Fruit fly (Drosophila melanogaster) whole organism, prepupa: ENCODE results near the gene CG31274.
A peak's percentile ranks its signal among the peaks of the same experiment; 100 is the strongest.
"Not testable (repeated sequence)": the region's sequence is repeated elsewhere in the genome, so short reads cannot be mapped to it uniquely, and the experiment has no call there.

Experiments
- Blimp-1 ChIP-seq: fragments of 200-800 bp; sonication (Bioruptor generic); optimal IDR thresholded peaks from 3 replicates; lab custom pipeline; 2017; ENCODE audit warnings: missing biosample characterization, missing genetic modification characterization, mild to moderate bottlenecking, moderate library complexity, missing genetic modification reagents
- CG10631 ChIP-seq: fragments of 200-800 bp; sonication (Bioruptor generic); optimal IDR thresholded peaks from 2 replicates; lab custom pipeline; 2016; ENCODE audit warnings: missing biosample characterization, missing genetic modification characterization
- CG10669 ChIP-seq: fragments of 200-800 bp; sonication (Bioruptor generic); optimal IDR thresholded peaks from 3 replicates; lab custom pipeline; 2018; ENCODE audit warnings: missing biosample characterization, mild to moderate bottlenecking, missing genetic modification characterization, moderate library complexity
- CG11762 ChIP-seq: fragments of 200-800 bp; sonication (Bioruptor generic); optimal IDR thresholded peaks from 3 replicates; lab custom pipeline; 2016; ENCODE audit warnings: missing biosample characterization, missing genetic modification characterization; ENCODE audit not compliant: insufficient read depth
- CG15336 ChIP-seq: fragments of 200-800 bp; sonication (Bioruptor generic); IDR thresholded peaks from 2 replicates; pipeline ENCODE4 v1.3.6; 2022; ENCODE audit warnings: missing biosample characterization, missing genetic modification characterization
- CG1621 ChIP-seq: fragments of 200-800 bp; sonication (Bioruptor generic); optimal IDR thresholded peaks from 3 replicates; lab custom pipeline; 2018; ENCODE audit warnings: missing biosample characterization, mild to moderate bottlenecking, missing genetic modification characterization
- CG31627 ChIP-seq: fragments of 200-800 bp; sonication (Bioruptor generic); optimal IDR thresholded peaks from 3 replicates; lab custom pipeline; 2016; ENCODE audit warnings: missing biosample characterization, missing genetic modification characterization
- CG32006 ChIP-seq: fragments of 200-800 bp; sonication (Bioruptor generic); optimal IDR thresholded peaks from 3 replicates; lab custom pipeline; 2017; ENCODE audit warnings: missing biosample characterization, mild to moderate bottlenecking, missing genetic modification characterization
- CG34406 ChIP-seq: fragments of 200-800 bp; sonication (Bioruptor generic); optimal IDR thresholded peaks from 3 replicates; lab custom pipeline; 2016; ENCODE audit warnings: missing biosample characterization, missing genetic modification characterization
- CG3919 ChIP-seq: fragments of 200-800 bp; sonication (Bioruptor generic); optimal IDR thresholded peaks from 3 replicates; lab custom pipeline; 2016; ENCODE audit warnings: missing biosample characterization, missing genetic modification characterization
- CG6163 ChIP-seq: fragments of 200-800 bp; sonication (Bioruptor generic); IDR thresholded peaks from 3 replicates; pipeline ENCODE4 v1.3.6; 2022; ENCODE audit warnings: missing biosample characterization, missing genetic modification characterization
- CG6276 ChIP-seq: fragments of 200-800 bp; sonication (Bioruptor generic); optimal IDR thresholded peaks from 2 replicates; lab custom pipeline; 2017; ENCODE audit warnings: missing biosample characterization, mild to moderate bottlenecking, missing genetic modification characterization
- CG6792 ChIP-seq: fragments of 200-800 bp; sonication (Bioruptor generic); optimal IDR thresholded peaks from 3 replicates; lab custom pipeline; 2016; ENCODE audit warnings: missing biosample characterization, missing genetic modification characterization
- CG6808 ChIP-seq: fragments of 200-800 bp; sonication (Bioruptor generic); optimal IDR thresholded peaks from 3 replicates; lab custom pipeline; 2017; ENCODE audit warnings: missing biosample characterization, missing genetic modification characterization, mild to moderate bottlenecking, moderate library complexity, missing genetic modification reagents
- CG8119 ChIP-seq: fragments of 200-800 bp; sonication (Bioruptor generic); IDR thresholded peaks from 3 replicates; pipeline ENCODE4 v1.3.6; 2022; ENCODE audit warnings: missing biosample characterization, missing genetic modification characterization
- CG8632 ChIP-seq: fragments of 200-800 bp; sonication (Bioruptor generic); optimal IDR thresholded peaks from 3 replicates; lab custom pipeline; 2016; ENCODE audit warnings: missing biosample characterization, missing genetic modification characterization
- CG9139 ChIP-seq: fragments of 200-800 bp; sonication (Bioruptor generic); optimal IDR thresholded peaks from 3 replicates; lab custom pipeline; 2017; ENCODE audit warnings: missing biosample characterization, mild to moderate bottlenecking, missing genetic modification characterization
- Eip75B ChIP-seq: fragments of 200-800 bp; sonication (Bioruptor generic); optimal IDR thresholded peaks from 3 replicates; lab custom pipeline; 2016; ENCODE audit warnings: missing biosample characterization, missing genetic modification characterization
- Ets96B ChIP-seq: fragments of 200-800 bp; optimal IDR thresholded peaks from 2 replicates; lab custom pipeline; 2019; ENCODE audit warnings: missing biosample characterization, mild to moderate bottlenecking, missing genetic modification characterization, moderate library complexity
- Gug ChIP-seq: fragments of 200-800 bp; sonication (Bioruptor generic); IDR thresholded peaks from 2 replicates; pipeline ENCODE4 v1.3.6; 2022; ENCODE audit warnings: missing biosample characterization, missing genetic modification characterization
- Hr39 ChIP-seq: fragments of 200-800 bp; sonication (Bioruptor generic); optimal IDR thresholded peaks from 2 replicates; lab custom pipeline; 2016; ENCODE audit warnings: missing biosample characterization, missing genetic modification characterization
- Hr4 ChIP-seq: fragments of 200-800 bp; sonication (Bioruptor generic); optimal IDR thresholded peaks from 3 replicates; lab custom pipeline; 2016; ENCODE audit warnings: missing biosample characterization, missing genetic modification characterization
- Met ChIP-seq: fragments of 200-800 bp; sonication (Bioruptor generic); optimal IDR thresholded peaks from 3 replicates; lab custom pipeline; 2016; ENCODE audit warnings: missing biosample characterization, missing genetic modification characterization
- OdsH ChIP-seq: fragments of 200-800 bp; sonication (Bioruptor generic); optimal IDR thresholded peaks from 3 replicates; lab custom pipeline; 2016; ENCODE audit warnings: missing biosample characterization, missing genetic modification characterization
- Smox ChIP-seq: fragments of 200-800 bp; sonication (Bioruptor generic); optimal IDR thresholded peaks from 3 replicates; lab custom pipeline; 2016; ENCODE audit warnings: missing biosample characterization, missing genetic modification characterization
- Sox14 ChIP-seq: fragments of 200-800 bp; sonication (Bioruptor generic); optimal IDR thresholded peaks from 3 replicates; lab custom pipeline; 2016; ENCODE audit warnings: missing biosample characterization, missing genetic modification characterization
- achi ChIP-seq: fragments of 200-800 bp; sonication (Bioruptor generic); optimal IDR thresholded peaks from 3 replicates; lab custom pipeline; 2016; ENCODE audit warnings: missing biosample characterization, missing genetic modification characterization
- acj6 ChIP-seq: fragments of 200-800 bp; sonication (Bioruptor generic); optimal IDR thresholded peaks from 3 replicates; lab custom pipeline; 2016; ENCODE audit warnings: missing biosample characterization, missing genetic modification characterization
- dac ChIP-seq: fragments of 200-800 bp; sonication (Bioruptor generic); optimal IDR thresholded peaks from 2 replicates; lab custom pipeline; 2017; ENCODE audit warnings: missing biosample characterization, mild to moderate bottlenecking, missing genetic modification characterization
- dsx ChIP-seq: fragments of 200-800 bp; optimal IDR thresholded peaks from 3 replicates; lab custom pipeline; 2019; ENCODE audit warnings: missing biosample characterization, mild to moderate bottlenecking, missing genetic modification characterization, moderate library complexity; ENCODE audit not compliant: poor library complexity, severe bottlenecking
- eg ChIP-seq: fragments of 200-800 bp; sonication (Bioruptor generic); IDR thresholded peaks from 3 replicates; pipeline ENCODE4 v1.3.6; 2022; ENCODE audit warnings: missing biosample characterization, missing genetic modification characterization
- esn ChIP-seq: fragments of 200-800 bp; sonication (Bioruptor generic); optimal IDR thresholded peaks from 2 replicates; lab custom pipeline; 2016; ENCODE audit warnings: missing biosample characterization, mild to moderate bottlenecking, missing genetic modification characterization, moderate library complexity
- fd59A ChIP-seq: fragments of 200-800 bp; sonication (Bioruptor generic); optimal IDR thresholded peaks from 2 replicates; lab custom pipeline; 2017; ENCODE audit warnings: missing biosample characterization, mild to moderate bottlenecking, missing genetic modification characterization, missing genetic modification reagents
- fd85E ChIP-seq: fragments of 200-800 bp; sonication (Bioruptor generic); optimal IDR thresholded peaks from 3 replicates; lab custom pipeline; 2016; ENCODE audit warnings: missing biosample characterization, missing genetic modification characterization
- lz ChIP-seq: fragments of 200-800 bp; sonication (Bioruptor generic); optimal IDR thresholded peaks from 3 replicates; lab custom pipeline; 2016; ENCODE audit warnings: missing biosample characterization, missing genetic modification characterization
- net ChIP-seq: fragments of 200-800 bp; sonication (Bioruptor generic); optimal IDR thresholded peaks from 3 replicates; lab custom pipeline; 2016; ENCODE audit warnings: missing biosample characterization, missing genetic modification characterization
- pdm3 ChIP-seq: fragments of 200-800 bp; sonication (Bioruptor generic); optimal IDR thresholded peaks from 3 replicates; lab custom pipeline; 2016; ENCODE audit warnings: missing biosample characterization, missing genetic modification characterization
- salr ChIP-seq, 2 experiments: fragments of 200-800 bp; sonication (Bioruptor generic); optimal IDR thresholded peaks; 3 replicates each; lab custom pipeline; 2016 to 2018; ENCODE audit warnings: missing biosample characterization in 2 of 2, missing genetic modification characterization in 2 of 2, mild to moderate bottlenecking in 1 of 2
- ss ChIP-seq, 2 experiments: fragments of 200-800 bp; sonication (Bioruptor generic); optimal IDR thresholded peaks; 2 replicates in 1 of 2; 3 replicates in 1 of 2; lab custom pipeline; 2017 to 2018; ENCODE audit warnings: mild to moderate bottlenecking in 2 of 2, missing biosample characterization in 2 of 2, missing genetic modification characterization in 2 of 2, moderate library complexity in 1 of 2
- svp ChIP-seq: fragments of 200-800 bp; sonication (Bioruptor generic); peaks from one replicate; lab custom pipeline; 2016; ENCODE audit warnings: missing biosample characterization, missing genetic modification characterization
- topi ChIP-seq: fragments of 200-800 bp; sonication (Bioruptor generic); optimal IDR thresholded peaks from 3 replicates; lab custom pipeline; 2016; ENCODE audit warnings: missing biosample characterization, missing genetic modification characterization

CG31274 gene

DNA sequence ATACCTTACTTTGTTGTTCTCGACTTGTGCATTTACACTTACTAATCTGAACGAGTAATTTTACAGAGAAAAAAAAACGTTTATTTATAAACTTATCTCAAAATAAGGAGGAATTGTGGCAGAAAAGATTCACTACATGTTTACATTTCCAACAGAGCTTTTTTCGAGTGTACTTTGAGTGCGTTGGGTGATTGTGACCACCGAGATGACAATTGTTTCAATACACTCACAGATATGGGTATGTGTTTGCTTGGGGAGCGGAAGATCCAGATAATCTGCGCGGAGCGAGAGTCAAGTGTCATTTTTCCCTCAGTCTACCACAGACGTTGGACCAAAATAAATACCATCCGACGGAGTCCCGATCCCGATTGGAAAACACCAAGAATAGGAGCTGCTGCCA is at the start of gene CG31274:
Gene CG31274, plus strand, starts transcription at position 301 of the 400 bp plus-strand sequence.
- TF ChIP-seq CG11762 (GFP tag; lab: Kevin White, UChicago); CG10631; Smox (GFP tag; lab: Kevin White, UChicago): not testable (repeated sequence)

DNA sequence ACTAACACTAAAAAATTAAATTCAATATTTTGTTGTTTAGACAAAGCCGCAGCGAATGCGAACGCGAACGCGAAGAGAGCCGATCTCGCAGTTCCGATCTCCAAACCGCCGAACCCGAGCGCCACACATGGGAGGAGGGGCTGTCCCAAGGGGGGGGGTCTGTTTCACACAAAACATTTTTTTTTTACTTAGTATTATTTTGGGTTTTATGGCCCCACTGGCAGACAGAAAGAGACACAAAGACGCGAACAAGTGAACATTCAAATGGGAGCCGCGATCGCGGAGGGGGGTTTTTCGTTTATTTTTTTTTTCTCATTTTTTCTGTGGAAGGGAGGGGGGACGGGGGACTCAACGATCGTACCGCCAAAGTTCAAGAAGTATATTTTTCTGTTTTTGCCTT is 48.5 kb upstream of the CG31274 start:
- TF ChIP-seq svp (peak; percentile 59), CG11762 (GFP tag; lab: Kevin White, UChicago) (no peak), Hr39 (GFP tag; lab: Kevin White, UChicago) (no peak), CG3919 (GFP tag; lab: Kevin White, UChicago) (no peak), CG6276 (GFP tag; lab: Kevin White, UChicago) (no peak), Blimp-1 (GFP tag; lab: Kevin White, UChicago) (no peak), Ets96B (no peak), CG32006 (GFP tag; lab: Kevin White, UChicago) (no peak)

DNA sequence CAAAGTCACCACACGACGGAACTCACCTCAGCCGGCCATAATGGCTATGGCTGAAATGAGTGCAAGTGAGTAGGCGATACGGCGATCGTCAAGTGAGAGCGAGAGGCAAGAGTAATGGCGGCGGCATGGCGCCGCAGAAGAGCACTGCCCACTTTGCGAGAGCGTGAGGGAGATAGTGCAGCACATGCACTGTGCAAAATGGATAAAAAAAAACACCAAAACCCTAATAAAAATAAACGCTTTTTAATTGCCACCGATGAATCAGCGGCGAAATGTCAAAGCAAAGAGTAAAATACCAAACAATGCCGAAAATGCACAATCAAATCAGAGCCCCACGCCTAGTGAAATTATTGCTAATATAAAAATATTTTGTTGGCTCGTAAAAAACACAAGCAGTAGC is 44.1 kb upstream of the CG31274 start:
- TF ChIP-seq achi (GFP tag; lab: Kevin White, UChicago) (no peak), topi (GFP tag; lab: Kevin White, UChicago) (peak; percentile 2), CG34406 (GFP tag; lab: Kevin White, UChicago) (peak; percentile 8), Sox14 (GFP tag; lab: Kevin White, UChicago) (peak; percentile 38), CG8632 (GFP tag; lab: Kevin White, UChicago) (no peak), Gug (GFP tag; lab: Robert Waterston, UW) (0 out of 2 replicates have a peak, but pooled peaks have one; percentile 16), pdm3 (GFP tag; lab: Kevin White, UChicago) (peak; percentile 33), CG31627 (GFP tag; lab: Kevin White, UChicago) (peak; percentile 16), fd85E (no peak), CG6792 (GFP tag; lab: Kevin White, UChicago) (peak; percentile 6), CG10669 (GFP tag; lab: Kevin White, UChicago) (peak; percentile 37), Blimp-1 (GFP tag; lab: Kevin White, UChicago) (no peak), OdsH (GFP tag; lab: Kevin White, UChicago) (peak; percentile 38), CG10631 (peak; percentile 27), dac (peak; percentile 1), CG1621 (tag; lab: Kevin White, UChicago) (peak; percentile 29), ss (GFP tag; optimal IDR thresholded peaks at IDR 0.05; lab: Kevin White, UChicago) (peak; percentile 8 to 56), Smox (GFP tag; lab: Kevin White, UChicago) (no peak), fd59A (GFP tag; lab: Kevin White, UChicago) (no peak), CG9139 (GFP tag; lab: Kevin White, UChicago) (no peak), Hr39 (GFP tag; lab: Kevin White, UChicago) (peak; percentile 9), CG32006 (GFP tag; lab: Kevin White, UChicago) (peak; percentile 50), esn (no peak), eg (GFP tag; lab: Robert Waterston, UW) (peak; percentile 68), CG8119 (peak; percentile 44; the same call in 2 of the 3 replicates), salr (GFP tag; optimal IDR thresholded peaks at IDR 0.05; lab: Kevin White, UChicago) (peak in 1 of 2 experiments; percentile 20), lz (GFP tag; lab: Kevin White, UChicago) (peak; percentile 4), Met (GFP tag; lab: Kevin White, UChicago) (peak; percentile 2), dsx (GFP tag; lab: Kevin White, UChicago) (no peak), CG6163 (peak; percentile 80), CG3919 (GFP tag; lab: Kevin White, UChicago) (peak; percentile 42), Eip75B (GFP tag; lab: Kevin White, UChicago) (peak; percentile 1), Hr4 (GFP tag; lab: Kevin White, UChicago) (peak; percentile 22), net (peak; percentile 45), CG6808 (GFP tag; lab: Kevin White, UChicago) (peak; percentile 22), svp (peak; percentile 73), CG15336 (GFP tag; lab: Robert Waterston, UW) (peak; percentile 42; the same call in 1 of the 2 replicates), acj6 (GFP tag; lab: Kevin White, UChicago) (no peak)
